Worm (Caenorhabditis elegans): Measurements from ENCODE around the gene C01B10.3.

ce11 chrIV:6606587-6606986 lies 14.6 kb downstream of the C01B10.3 start:
- TF ChIP-seq egl-27 (tag; optimal IDR thresholded peaks at IDR 0.05) (no peak), alr-1 (tag; optimal IDR thresholded peaks at IDR 0.05) (no peak)

Data from whole organism, L2 larva.